Worm (Caenorhabditis elegans) whole organism, mixed stage, embryonic: Measurements from ENCODE around the gene C02B8.12.

ENCODE experiments used
- M03D4.4 ChIP-seq: sonication (generic microtip); optimal IDR thresholded peaks from 2 replicates; lab custom pipeline; 2017; ENCODE audit warnings: mild to moderate bottlenecking, missing genetic modification characterization, missing compliant biosample characterization
- bed-3 ChIP-seq: fragments of 200-800 bp; sonication (Bioruptor generic); optimal IDR thresholded peaks from 3 replicates; lab custom pipeline; 2018; ENCODE audit warnings: mild to moderate bottlenecking, missing genetic modification characterization, moderate library complexity, missing compliant biosample characterization
- blmp-1 ChIP-seq: fragments of 150-350 bp; optimal IDR thresholded peaks from 2 replicates; lab custom pipeline; 2014; ENCODE audit warnings: missing biosample characterization, missing genetic modification characterization
- ceh-39 ChIP-seq: fragments of 150-350 bp; optimal IDR thresholded peaks from 2 replicates; lab custom pipeline; 2014; ENCODE audit warnings: missing biosample characterization, missing genetic modification characterization
- ceh-43 ChIP-seq: fragments of 200-800 bp; sonication (Bioruptor generic); optimal IDR thresholded peaks from 2 replicates; lab custom pipeline; 2018; ENCODE audit warnings: mild to moderate bottlenecking, missing genetic modification characterization, moderate library complexity, missing compliant biosample characterization
- ceh-83 ChIP-seq: fragments of 200-800 bp; sonication (Bioruptor generic); optimal IDR thresholded peaks from 2 replicates; lab custom pipeline; 2018; ENCODE audit warnings: mild to moderate bottlenecking, missing genetic modification characterization, missing compliant biosample characterization
- ces-1 ChIP-seq: fragments of 150-350 bp; optimal IDR thresholded peaks from 2 replicates; lab custom pipeline; 2014; ENCODE audit warnings: missing biosample characterization, missing genetic modification reagents, missing genetic modification characterization
- cnd-1 ChIP-seq: fragments of 200-800 bp; sonication (Bioruptor generic); optimal IDR thresholded peaks from 2 replicates; lab custom pipeline; 2018; ENCODE audit warnings: mild to moderate bottlenecking, missing genetic modification characterization, missing compliant biosample characterization
- drap-1 ChIP-seq: fragments of 200-800 bp; sonication (Bioruptor generic); optimal IDR thresholded peaks from 3 replicates; lab custom pipeline; 2018; ENCODE audit warnings: mild to moderate bottlenecking, missing genetic modification characterization, missing compliant biosample characterization
- elt-1 ChIP-seq: sonication (generic microtip); optimal IDR thresholded peaks from 2 replicates; lab custom pipeline; 2017; ENCODE audit warnings: missing genetic modification characterization, mild to moderate bottlenecking, missing compliant biosample characterization, antibody characterized with exemption, moderate library complexity, borderline replicate concordance; ENCODE audit not compliant: insufficient read depth
- elt-3 ChIP-seq: fragments of 150-350 bp; optimal IDR thresholded peaks from 2 replicates; lab custom pipeline; 2014; ENCODE audit warnings: missing biosample characterization, missing genetic modification characterization
- flh-1 ChIP-seq: fragments of 200-800 bp; sonication (Bioruptor generic); optimal IDR thresholded peaks from 2 replicates; lab custom pipeline; 2018; ENCODE audit warnings: mild to moderate bottlenecking, missing genetic modification characterization, moderate library complexity, missing compliant biosample characterization
- ham-2 ChIP-seq: fragments of 200-800 bp; sonication (Bioruptor generic); optimal IDR thresholded peaks from 2 replicates; lab custom pipeline; 2018; ENCODE audit warnings: mild to moderate bottlenecking, missing genetic modification characterization, missing compliant biosample characterization
- hlh-1 ChIP-seq: fragments of 150-350 bp; optimal IDR thresholded peaks from 2 replicates; lab custom pipeline; 2014; ENCODE audit warnings: missing biosample characterization, missing genetic modification reagents, missing genetic modification characterization
- lin-13 ChIP-seq: fragments of 150-350 bp; optimal IDR thresholded peaks from 2 replicates; lab custom pipeline; 2014; ENCODE audit warnings: missing biosample characterization, missing genetic modification characterization
- lin-32 ChIP-seq: fragments of 200-800 bp; sonication (Bioruptor generic); optimal IDR thresholded peaks from 2 replicates; lab custom pipeline; 2018; ENCODE audit warnings: mild to moderate bottlenecking, missing genetic modification characterization, missing compliant biosample characterization
- lsy-2 ChIP-seq: fragments of 150-350 bp; optimal IDR thresholded peaks from 2 replicates; lab custom pipeline; 2014; ENCODE audit warnings: missing biosample characterization, missing genetic modification characterization
- mab-5 ChIP-seq: fragments of 150-350 bp; optimal IDR thresholded peaks from 2 replicates; lab custom pipeline; 2014; ENCODE audit warnings: missing biosample characterization, missing genetic modification characterization
- mep-1 ChIP-seq: fragments of 150-350 bp; optimal IDR thresholded peaks from 2 replicates; lab custom pipeline; 2017; ENCODE audit warnings: missing biosample characterization, missing genetic modification reagents, missing genetic modification characterization, inconsistent platforms
- mls-2 ChIP-seq: sonication (generic microtip); optimal IDR thresholded peaks from 2 replicates; lab custom pipeline; 2016; ENCODE audit warnings: mild to moderate bottlenecking, missing genetic modification characterization, moderate library complexity, missing compliant biosample characterization
- nhr-12 ChIP-seq: fragments of 150-350 bp; optimal IDR thresholded peaks from 2 replicates; lab custom pipeline; 2014; ENCODE audit warnings: missing biosample characterization, missing genetic modification characterization
- nhr-2 ChIP-seq: fragments of 150-350 bp; optimal IDR thresholded peaks from 2 replicates; lab custom pipeline; 2014; ENCODE audit warnings: missing biosample characterization, missing genetic modification characterization
- nhr-237 ChIP-seq: fragments of 150-350 bp; optimal IDR thresholded peaks from 2 replicates; lab custom pipeline; 2014; ENCODE audit warnings: missing biosample characterization, missing genetic modification characterization
- nhr-28 ChIP-seq: fragments of 150-350 bp; optimal IDR thresholded peaks from 2 replicates; lab custom pipeline; 2014; ENCODE audit warnings: missing biosample characterization, missing genetic modification characterization
- nhr-76 ChIP-seq: sonication (generic microtip); optimal IDR thresholded peaks from 2 replicates; lab custom pipeline; 2017; ENCODE audit warnings: missing biosample characterization, missing genetic modification characterization
- pha-4 ChIP-seq: fragments of 150-350 bp; optimal IDR thresholded peaks from 2 replicates; lab custom pipeline; 2018; ENCODE audit warnings: missing biosample characterization, missing genetic modification reagents, missing genetic modification characterization
- sem-2 ChIP-seq: fragments of 200-800 bp; sonication (Bioruptor generic); optimal IDR thresholded peaks from 2 replicates; lab custom pipeline; 2018; ENCODE audit warnings: mild to moderate bottlenecking, missing genetic modification characterization, missing compliant biosample characterization
- snpc-4 ChIP-seq: fragments of 150-350 bp; optimal IDR thresholded peaks from 2 replicates; lab custom pipeline; 2014; ENCODE audit warnings: missing biosample characterization, missing genetic modification characterization
- sptf-1 ChIP-seq: sonication (generic microtip); optimal IDR thresholded peaks from 2 replicates; lab custom pipeline; 2017; ENCODE audit warnings: mild to moderate bottlenecking, missing genetic modification characterization, moderate library complexity, missing compliant biosample characterization
- tbx-8 ChIP-seq: fragments of 200-800 bp; sonication (Bioruptor generic); optimal IDR thresholded peaks from 2 replicates; lab custom pipeline; 2018; ENCODE audit warnings: mild to moderate bottlenecking, missing genetic modification characterization, moderate library complexity, missing compliant biosample characterization
- unc-120 ChIP-seq: sonication (generic microtip); optimal IDR thresholded peaks from 2 replicates; lab custom pipeline; 2017; ENCODE audit warnings: missing genetic modification characterization, missing compliant biosample characterization; ENCODE audit not compliant: poor library complexity, severe bottlenecking
- unc-39 ChIP-seq: fragments of 150-350 bp; optimal IDR thresholded peaks from 2 replicates; lab custom pipeline; 2014; ENCODE audit warnings: missing biosample characterization, missing genetic modification characterization
- unc-62 ChIP-seq: fragments of 150-350 bp; optimal IDR thresholded peaks from 2 replicates; lab custom pipeline; 2014; ENCODE audit warnings: missing biosample characterization, missing genetic modification reagents, missing genetic modification characterization
- zip-8 ChIP-seq: fragments of 150-350 bp; optimal IDR thresholded peaks from 2 replicates; lab custom pipeline; 2014; ENCODE audit warnings: missing biosample characterization, missing genetic modification characterization
- ztf-11 ChIP-seq: fragments of 150-350 bp; optimal IDR thresholded peaks from 2 replicates; lab custom pipeline; 2014; ENCODE audit warnings: missing biosample characterization, missing genetic modification characterization

C02B8.12 gene

ce11 chrX:8123194-8123593 lies at the start of gene C02B8.12:
C02B8.12 (minus strand) TSS chrX:8123368.
- TF ChIP-seq mep-1 (tag; lab: Kevin White, UChicago) (no peak), nhr-237 (no peak), nhr-2 (tag; lab: Kevin White, UChicago) (no peak), mab-5 (tag; lab: Kevin White, UChicago) (no peak), blmp-1 (tag; lab: Kevin White, UChicago) (no peak), mls-2 (tag; lab: Kevin White, UChicago) (no peak), elt-3 (tag; lab: Kevin White, UChicago) (no peak), snpc-4 (tag; lab: Kevin White, UChicago) (no peak), sptf-1 (tag; lab: Kevin White, UChicago) (no peak), lsy-2 (tag; lab: Kevin White, UChicago) (no peak), sem-2 (no peak), bed-3 (GFP tag; lab: Kevin White, UChicago) (no peak), unc-120 (tag; lab: Kevin White, UChicago) (no peak), tbx-8 (GFP tag; lab: Kevin White, UChicago) (no peak), drap-1 (GFP tag; lab: Kevin White, UChicago) (no peak), ces-1 (GFP tag; lab: Kevin White, UChicago) (no peak), ceh-43 (no peak), M03D4.4 (tag; lab: Kevin White, UChicago) (no peak), elt-1 (tag; lab: Kevin White, UChicago) (no peak)

ce11 chrX:8169534-8169933 lies 46.4 kb upstream of the C02B8.12 start, which contains the start of gene C17H11.2:
C17H11.2 (plus strand) TSS chrX:8169930.
- TF ChIP-seq ceh-43: no peak
- TF ChIP-seq ces-1 (GFP tag; lab: Kevin White, UChicago): peak; percentile 46
- TF ChIP-seq, all 35 proteins: peak for 1

ce11 chrX:8163555-8163954 lies 40.4 kb upstream of the C02B8.12 start:
- TF ChIP-seq M03D4.4 (tag; lab: Kevin White, UChicago) (peak; percentile 28), sptf-1 (tag; lab: Kevin White, UChicago) (peak; percentile 63), mls-2 (tag; lab: Kevin White, UChicago) (peak; percentile 52), drap-1 (GFP tag; lab: Kevin White, UChicago) (no peak)

- TF ChIP-seq unc-62: no peak
- TF ChIP-seq cnd-1: no peak
These were observed 39.6 kb upstream of the C02B8.12 start, which contains the start of gene F22F1.3 for ce11 chrX:8162793-8163192. F22F1.3 (minus strand) TSS chrX:8163073.

ce11 chrX:8160016-8160415 lies 36.8 kb upstream of the C02B8.12 start:
- TF ChIP-seq M03D4.4 (tag; lab: Kevin White, UChicago) (no peak), unc-62 (no peak), tbx-8 (GFP tag; lab: Kevin White, UChicago) (no peak), nhr-28 (tag; lab: Kevin White, UChicago) (no peak), bed-3 (GFP tag; lab: Kevin White, UChicago) (no peak), ceh-83 (GFP tag; lab: Kevin White, UChicago) (no peak), ceh-39 (tag; lab: Kevin White, UChicago) (peak; percentile 70), nhr-76 (tag; lab: Kevin White, UChicago) (no peak), zip-8 (tag; lab: Kevin White, UChicago) (peak; percentile 47), snpc-4 (tag; lab: Kevin White, UChicago) (no peak), ceh-43 (peak; percentile 14), flh-1 (GFP tag; lab: Kevin White, UChicago) (no peak), ces-1 (GFP tag; lab: Kevin White, UChicago) (no peak), lin-13 (tag; lab: Kevin White, UChicago) (no peak), drap-1 (GFP tag; lab: Kevin White, UChicago) (no peak), elt-3 (tag; lab: Kevin White, UChicago) (no peak), nhr-2 (tag; lab: Kevin White, UChicago) (peak; percentile 72), sptf-1 (tag; lab: Kevin White, UChicago) (no peak), blmp-1 (tag; lab: Kevin White, UChicago) (no peak), elt-1 (tag; lab: Kevin White, UChicago) (no peak), unc-120 (tag; lab: Kevin White, UChicago) (no peak), sem-2 (no peak), ztf-11 (tag; lab: Kevin White, UChicago) (peak; percentile 20), unc-39 (tag; lab: Kevin White, UChicago) (no peak), mab-5 (tag; lab: Kevin White, UChicago) (no peak), cnd-1 (peak; percentile 52), ham-2 (GFP tag; lab: Kevin White, UChicago) (no peak), mls-2 (tag; lab: Kevin White, UChicago) (no peak), lin-32 (GFP tag; lab: Kevin White, UChicago) (no peak), pha-4 (tag; lab: Kevin White, UChicago) (no peak), hlh-1 (peak; percentile 3), nhr-12 (tag; lab: Kevin White, UChicago) (no peak), lsy-2 (tag; lab: Kevin White, UChicago) (no peak), nhr-237 (no peak), mep-1 (tag; lab: Kevin White, UChicago) (peak; percentile 56)
